Worm (Caenorhabditis elegans): ENCODE measurements around the gene piit-1.

ce11 chrV:11574563-11574962 is 35.4 kb downstream of the piit-1 start:
- TF ChIP-seq pag-3 (tag; optimal IDR thresholded peaks at IDR 0.05; ENCODE audit: borderline replicate concordance, insufficient read depth), result no peak
- no peak for TF ChIP-seq unc-86 (tag; optimal IDR thresholded peaks at IDR 0.05)
- TF ChIP-seq nhr-11 (tag; optimal IDR thresholded peaks at IDR 0.05), result no peak
- no peak for TF ChIP-seq fos-1 (tag; optimal IDR thresholded peaks at IDR 0.05)
- no peak for TF ChIP-seq ces-1 (GFP tag; optimal IDR thresholded peaks at IDR 0.05)
- no peak for TF ChIP-seq lin-39 (tag; optimal IDR thresholded peaks at IDR 0.05)
- no peak for TF ChIP-seq unc-130 (tag; optimal IDR thresholded peaks at IDR 0.05)
- TF ChIP-seq lin-15B (tag; optimal IDR thresholded peaks at IDR 0.05), result no peak
